Fruit fly (Drosophila melanogaster) whole organism, wandering third instar larva: ENCODE results near the gene CG31805.

ENCODE experiments used
- CG32264 ChIP-seq: fragments of 200-800 bp; sonication (Bioruptor generic); optimal IDR thresholded peaks from 2 replicates; lab custom pipeline; 2016; ENCODE audit warnings: missing biosample characterization, missing genetic modification characterization
- CrebA ChIP-seq: fragments of 200-800 bp; sonication (Bioruptor generic); optimal IDR thresholded peaks from 2 replicates; lab custom pipeline; 2016; ENCODE audit warnings: missing biosample characterization, mild to moderate bottlenecking, missing genetic modification characterization, borderline replicate concordance
- Dfd ChIP-seq: fragments of >200 bp; optimal IDR thresholded peaks from 2 replicates; lab custom pipeline; 2017; ENCODE audit warnings: missing biosample characterization, missing genetic modification characterization
- Dif ChIP-seq: fragments of 200-275, 200-300 bp; sonication (Bioruptor generic); optimal IDR thresholded peaks from 2 replicates; lab custom pipeline; 2018; ENCODE audit warnings: missing biosample characterization, missing genetic modification characterization; ENCODE audit not compliant: partially characterized antibody
- GATAd ChIP-seq: sonication (Bioruptor generic); optimal IDR thresholded peaks from 2 replicates; lab custom pipeline; 2016; ENCODE audit warnings: missing biosample characterization, missing genetic modification characterization
- Hr83 ChIP-seq: fragments of 200-300 bp; sonication (Bioruptor generic); optimal IDR thresholded peaks from 2 replicates; lab custom pipeline; 2016; ENCODE audit warnings: missing biosample characterization, mild to moderate bottlenecking, missing genetic modification characterization, moderate library complexity; ENCODE audit not compliant: poor library complexity, severe bottlenecking
- dsf ChIP-seq: sonication (Bioruptor generic); optimal IDR thresholded peaks from 2 replicates; lab custom pipeline; 2016; ENCODE audit warnings: missing biosample characterization, missing genetic modification characterization, borderline replicate concordance
- h ChIP-seq: fragments of 200-800 bp; sonication (Bioruptor generic); optimal IDR thresholded peaks from 3 replicates; lab custom pipeline; 2016; ENCODE audit warnings: missing biosample characterization, mild to moderate bottlenecking, missing genetic modification characterization

The CG31805 gene

dm6 chr2L:16848670-16849069, 51.6 kb downstream of the CG31805 start, which contains the start of gene CG13284:
Gene CG13284 (minus strand): TSS chr2L:16848716.
- TF ChIP-seq Dif (GFP tag; lab: Kevin White, UChicago) = no peak
- TF ChIP-seq GATAd = no peak
- no peak for TF ChIP-seq dsf (GFP tag; lab: Kevin White, UChicago)
- no peak for TF ChIP-seq Hr83 (GFP tag; lab: Kevin White, UChicago)
- no peak for TF ChIP-seq h (GFP tag; lab: Kevin White, UChicago)
- TF ChIP-seq Dfd (GFP tag; lab: Kevin White, UChicago) = no peak
- no peak for TF ChIP-seq CG32264 (GFP tag; lab: Kevin White, UChicago)
- no peak for TF ChIP-seq CrebA (GFP tag; lab: Kevin White, UChicago)
